Fruit fly (Drosophila melanogaster) whole organism, embryonic: ENCODE data around the gene Rh5.

Experiments used
- Abd-B ChIP-seq: fragments of 200-800 bp; sonication (Bioruptor generic); optimal IDR thresholded peaks from 2 replicates; lab custom pipeline; 2018; ENCODE audit warnings: missing biosample characterization, mild to moderate bottlenecking, missing genetic modification characterization, moderate library complexity
- Awh ChIP-seq: fragments of 200-800 bp; sonication (Bioruptor generic); IDR thresholded peaks from 2 replicates; pipeline ENCODE4, ENCODE4 v1.3.6; 2022; ENCODE audit warnings: missing biosample characterization, missing genetic modification characterization
- CG10565 ChIP-seq: fragments of 200-800 bp; sonication (Bioruptor generic); optimal IDR thresholded peaks from 3 replicates; lab custom pipeline; 2016; ENCODE audit warnings: missing biosample characterization, mild to moderate bottlenecking, missing genetic modification characterization
- CG11696 ChIP-seq: fragments of 200-800 bp; sonication (Bioruptor generic); IDR thresholded peaks from 2 replicates; pipeline ENCODE4 v1.3.6; 2022; ENCODE audit warnings: missing biosample characterization, missing genetic modification characterization
- CG14860 ChIP-seq: fragments of 200-800 bp; sonication (Bioruptor generic); IDR thresholded peaks from 3 replicates; pipeline ENCODE4 v1.3.6; 2022; ENCODE audit warnings: missing biosample characterization, missing genetic modification characterization; ENCODE audit not compliant: partially characterized antibody
- CG18764 ChIP-seq: fragments of 200-800 bp; sonication (Bioruptor generic); optimal IDR thresholded peaks from 3 replicates; lab custom pipeline; 2016; ENCODE audit warnings: missing biosample characterization, missing genetic modification characterization
- CG2129 ChIP-seq: fragments of 200-800 bp; sonication (Bioruptor generic); IDR thresholded peaks from 2 replicates; pipeline ENCODE4 v1.3.6; 2022; ENCODE audit warnings: missing biosample characterization, missing genetic modification characterization; ENCODE audit not compliant: partially characterized antibody
- CG30403 ChIP-seq: fragments of 200-800 bp; sonication (Bioruptor generic); optimal IDR thresholded peaks from 3 replicates; lab custom pipeline; 2016; ENCODE audit warnings: missing biosample characterization, missing genetic modification characterization
- CG3995 ChIP-seq: fragments of 200-800 bp; sonication (Bioruptor generic); optimal IDR thresholded peaks from 3 replicates; lab custom pipeline; 2016; ENCODE audit warnings: missing biosample characterization, missing genetic modification characterization
- CG4282 ChIP-seq: fragments of 200-800 bp; sonication (Bioruptor generic); optimal IDR thresholded peaks from 2 replicates; lab custom pipeline; 2016; ENCODE audit warnings: missing biosample characterization, missing genetic modification characterization
- CG6689 ChIP-seq: fragments of 200-800 bp; sonication (Bioruptor generic); IDR thresholded peaks from 2 replicates; pipeline ENCODE4 v1.3.6; 2022; ENCODE audit warnings: missing biosample characterization, missing genetic modification characterization
- CG7372 ChIP-seq: fragments of 200-800 bp; sonication (Bioruptor generic); IDR thresholded peaks from 2 replicates; pipeline ENCODE4 v1.3.6; 2022; ENCODE audit warnings: missing biosample characterization, missing genetic modification characterization
- CG7556 ChIP-seq: fragments of 200-800 bp; sonication (Bioruptor generic); optimal IDR thresholded peaks from 2 replicates; lab custom pipeline; 2017; ENCODE audit warnings: missing biosample characterization, mild to moderate bottlenecking, missing genetic modification characterization
- CG7963 ChIP-seq: fragments of 200-800 bp; sonication (Bioruptor generic); IDR thresholded peaks from 3 replicates; pipeline ENCODE4 v1.3.6; 2022; ENCODE audit warnings: missing biosample characterization, missing genetic modification characterization; ENCODE audit not compliant: partially characterized antibody
- CG7987 ChIP-seq: fragments of 200-800 bp; sonication (Bioruptor generic); optimal IDR thresholded peaks from 2 replicates; lab custom pipeline; 2018; ENCODE audit warnings: missing biosample characterization, mild to moderate bottlenecking, missing genetic modification characterization, moderate library complexity
- CG8089 ChIP-seq: fragments of 200-800 bp; sonication (Bioruptor generic); optimal IDR thresholded peaks from 3 replicates; lab custom pipeline; 2016; ENCODE audit warnings: missing biosample characterization, missing genetic modification characterization
- Ets97D ChIP-seq: fragments of 200-800 bp; sonication (Bioruptor generic); optimal IDR thresholded peaks from 3 replicates; lab custom pipeline; 2016; ENCODE audit warnings: missing biosample characterization, missing genetic modification characterization
- Gug ChIP-seq: fragments of 200-800 bp; sonication (Bioruptor generic); IDR thresholded peaks from 4 replicates; pipeline ENCODE4 v1.3.6; 2022; ENCODE audit warnings: missing biosample characterization, missing genetic modification characterization
- HLH54F ChIP-seq: fragments of 200-800 bp; sonication (Bioruptor generic); optimal IDR thresholded peaks from 3 replicates; lab custom pipeline; 2016; ENCODE audit warnings: missing biosample characterization, missing genetic modification characterization
- Hey ChIP-seq: fragments of 200-800 bp; sonication (Bioruptor generic); optimal IDR thresholded peaks from 3 replicates; lab custom pipeline; 2018; ENCODE audit warnings: missing biosample characterization, mild to moderate bottlenecking, missing genetic modification characterization
- Hmr ChIP-seq: fragments of 200-800 bp; sonication (Bioruptor generic); optimal IDR thresholded peaks from 3 replicates; lab custom pipeline; 2017; ENCODE audit warnings: mild to moderate bottlenecking, missing biosample characterization, missing genetic modification reagents, missing genetic modification characterization
- Lpt ChIP-seq: fragments of >200 bp; optimal IDR thresholded peaks from 2 replicates; lab custom pipeline; 2018; ENCODE audit warnings: missing biosample characterization, missing genetic modification characterization
- Mes4 ChIP-seq: fragments of 200-800 bp; sonication (Bioruptor generic); optimal IDR thresholded peaks from 2 replicates; lab custom pipeline; 2016; ENCODE audit warnings: missing biosample characterization, missing genetic modification characterization
- Nf-YB ChIP-seq: fragments of 200-800 bp; sonication (Bioruptor generic); optimal IDR thresholded peaks from 3 replicates; lab custom pipeline; 2019; ENCODE audit warnings: missing biosample characterization, mild to moderate bottlenecking, missing genetic modification characterization, moderate library complexity
- Oli ChIP-seq: fragments of 200-800 bp; sonication (Bioruptor generic); optimal IDR thresholded peaks from 2 replicates; lab custom pipeline; 2018; ENCODE audit warnings: missing biosample characterization, mild to moderate bottlenecking, missing genetic modification characterization, moderate library complexity
- ab ChIP-seq: fragments of 200-800 bp; sonication (Bioruptor generic); optimal IDR thresholded peaks from 2 replicates; lab custom pipeline; 2016; ENCODE audit warnings: missing biosample characterization, missing genetic modification characterization
- al ChIP-seq: fragments of 200-800 bp; sonication (Bioruptor generic); IDR thresholded peaks from 2 replicates; pipeline ENCODE4 v1.3.6; 2022; ENCODE audit warnings: missing biosample characterization, missing genetic modification characterization
- ara ChIP-seq: fragments of 200-800 bp; sonication (Bioruptor generic); IDR thresholded peaks from 2 replicates; pipeline ENCODE4 v1.3.6; 2022; ENCODE audit warnings: missing biosample characterization, missing genetic modification characterization
- br ChIP-seq: fragments of >200 bp; optimal IDR thresholded peaks from 2 replicates; lab custom pipeline; 2017
- crc ChIP-seq: fragments of 200-800 bp; sonication (Bioruptor generic); optimal IDR thresholded peaks from 2 replicates; lab custom pipeline; 2016; ENCODE audit warnings: missing biosample characterization, missing genetic modification characterization
- disco-r ChIP-seq: fragments of 200-800 bp; sonication (Bioruptor generic); optimal IDR thresholded peaks from 2 replicates; lab custom pipeline; 2016; ENCODE audit warnings: missing biosample characterization, missing genetic modification characterization
- emc ChIP-seq: fragments of 200-800 bp; sonication (Bioruptor generic); optimal IDR thresholded peaks from 2 replicates; lab custom pipeline; 2016; ENCODE audit warnings: missing biosample characterization, missing genetic modification characterization
- en ChIP-seq: fragments of 200-800 bp; sonication (Bioruptor generic); optimal IDR thresholded peaks from 2 replicates; lab custom pipeline; 2016; ENCODE audit warnings: missing biosample characterization, missing genetic modification characterization
- eyg ChIP-seq: fragments of 200-800 bp; sonication (Bioruptor generic); optimal IDR thresholded peaks from 3 replicates; lab custom pipeline; 2016; ENCODE audit warnings: missing biosample characterization, missing genetic modification characterization
- gfzf ChIP-seq: fragments of 200-800 bp; sonication (Bioruptor generic); optimal IDR thresholded peaks from 2 replicates; lab custom pipeline; 2016; ENCODE audit warnings: missing biosample characterization, mild to moderate bottlenecking, missing genetic modification characterization, moderate library complexity
- gsb ChIP-seq: fragments of 200-800 bp; sonication (Bioruptor generic); IDR thresholded peaks from 2 replicates; pipeline ENCODE4 v1.3.6; 2022; ENCODE audit warnings: missing biosample characterization, missing genetic modification characterization
- ham ChIP-seq: fragments of 200-800 bp; sonication (Bioruptor generic); IDR thresholded peaks from 2 replicates; pipeline ENCODE4 v1.3.6; 2022; ENCODE audit warnings: missing biosample characterization, missing genetic modification characterization
- ind ChIP-seq: fragments of 200-800 bp; sonication (Bioruptor generic); optimal IDR thresholded peaks from 3 replicates; lab custom pipeline; 2016; ENCODE audit warnings: missing biosample characterization, missing genetic modification characterization
- kay ChIP-seq: fragments of 200-800 bp; sonication (Bioruptor generic); optimal IDR thresholded peaks from 2 replicates; lab custom pipeline; 2016; ENCODE audit warnings: missing biosample characterization, missing genetic modification characterization
- luna ChIP-seq: fragments of 200-800 bp; sonication (Bioruptor generic); optimal IDR thresholded peaks from 2 replicates; lab custom pipeline; 2016; ENCODE audit warnings: missing biosample characterization, missing genetic modification characterization
- nerfin-1 ChIP-seq: fragments of 200-800 bp; sonication (Bioruptor generic); optimal IDR thresholded peaks from 3 replicates; lab custom pipeline; 2019; ENCODE audit warnings: missing biosample characterization, mild to moderate bottlenecking, missing genetic modification characterization, moderate library complexity
- nerfin-2 ChIP-seq: fragments of 200-800 bp; sonication (Bioruptor generic); IDR thresholded peaks from 2 replicates; pipeline ENCODE4 v1.3.6; 2022; ENCODE audit warnings: missing biosample characterization, missing genetic modification characterization; ENCODE audit not compliant: partially characterized antibody
- nom ChIP-seq: fragments of 200-800 bp; sonication (Bioruptor generic); optimal IDR thresholded peaks from 2 replicates; lab custom pipeline; 2017; ENCODE audit warnings: missing biosample characterization, missing genetic modification characterization, mild to moderate bottlenecking, moderate library complexity, missing genetic modification reagents
- onecut ChIP-seq: fragments of 200-800 bp; sonication (Bioruptor generic); IDR thresholded peaks from 2 replicates; pipeline ENCODE4 v1.3.6; 2022; ENCODE audit warnings: missing biosample characterization, missing genetic modification characterization
- peb ChIP-seq: fragments of 200-800 bp; sonication (Bioruptor generic); IDR thresholded peaks from 2 replicates; pipeline ENCODE4 v1.3.6; 2022; ENCODE audit warnings: missing biosample characterization, missing genetic modification characterization
- phol ChIP-seq: fragments of 200-800 bp; sonication (Bioruptor generic); optimal IDR thresholded peaks from 3 replicates; lab custom pipeline; 2018; ENCODE audit warnings: missing biosample characterization, mild to moderate bottlenecking, missing genetic modification characterization, moderate library complexity
- prd ChIP-seq, 3 experiments: fragments of >200 bp in 2 of 3; fragments of 200-800 bp in 1 of 3; sonication (Bioruptor generic) in 1 of 3; optimal IDR thresholded peaks in 2 of 3; IDR thresholded peaks in 1 of 3; 2 replicates in 2 of 3; 3 replicates in 1 of 3; pipeline versions ENCODE4 v1.3.6 to Lab custom; 2017 to 2022; ENCODE audit warnings: missing biosample characterization in 1 of 3, missing genetic modification characterization in 1 of 3
- scrt ChIP-seq: fragments of 200-800 bp; sonication (Bioruptor generic); optimal IDR thresholded peaks from 2 replicates; lab custom pipeline; 2018; ENCODE audit warnings: missing biosample characterization, mild to moderate bottlenecking, missing genetic modification characterization, moderate library complexity
- unc-4 ChIP-seq: fragments of 200-800 bp; sonication (Bioruptor generic); IDR thresholded peaks from 2 replicates; pipeline ENCODE4 v1.3.6; 2022; ENCODE audit warnings: missing biosample characterization, missing genetic modification characterization; ENCODE audit not compliant: partially characterized antibody
- zen ChIP-seq: fragments of 200-800 bp; sonication (Bioruptor generic); optimal IDR thresholded peaks from 3 replicates; lab custom pipeline; 2018; ENCODE audit warnings: missing biosample characterization, mild to moderate bottlenecking, missing genetic modification characterization, moderate library complexity

The Rh5 gene

dm6 chr2L:12002922-12003791 is 4.8 kb upstream of the Rh5 start (continued):
- no peak for TF ChIP-seq CG3995 (GFP tag; lab: Kevin White, UChicago)
- TF ChIP-seq Oli (tag; lab: Kevin White, UChicago), result peak; percentile 38
- no peak for TF ChIP-seq Ets97D (GFP tag; lab: Kevin White, UChicago)
- TF ChIP-seq br (lab: Kevin White, UChicago), result no peak
- TF ChIP-seq nerfin-1 (tag; lab: Kevin White, UChicago), result peak; percentile 83
- no peak for TF ChIP-seq CG10565 (GFP tag; lab: Kevin White, UChicago)
- peak; percentile 3 for TF ChIP-seq CG7556 (GFP tag; lab: Kevin White, UChicago)
- TF ChIP-seq Hey (tag; lab: Kevin White, UChicago), result peak; percentile 99
- TF ChIP-seq CG14860 (GFP tag; lab: Robert Waterston, UW), result no peak
- TF ChIP-seq zen, result no peak
- TF ChIP-seq Nf-YB, result no peak
- TF ChIP-seq CG7987 (GFP tag; lab: Kevin White, UChicago), result peak; percentile 54
- TF ChIP-seq CG6689 (GFP tag; lab: Robert Waterston, UW), result no peak
- no peak for TF ChIP-seq Lpt (GFP tag; lab: Kevin White, UChicago)
- TF ChIP-seq CG4282 (GFP tag; lab: Kevin White, UChicago), result no peak
- no peak for TF ChIP-seq Abd-B (GFP tag; lab: Kevin White, UChicago)
- TF ChIP-seq HLH54F, result peak; percentile 29
- TF ChIP-seq CG2129 (GFP tag; lab: Robert Waterston, UW), result no peak
- TF ChIP-seq CG7963 (GFP tag; lab: Robert Waterston, UW), result no peak
- TF ChIP-seq al, result no peak
- no peak for TF ChIP-seq eyg
- TF ChIP-seq ara, result no peak
- TF ChIP-seq ab, result no peak
- TF ChIP-seq Mes4 (GFP tag; lab: Kevin White, UChicago), result no peak
- no peak for TF ChIP-seq emc (GFP tag; lab: Kevin White, UChicago)
- TF ChIP-seq peb (GFP tag; lab: Robert Waterston, UW), result no peak
- TF ChIP-seq prd (optimal IDR thresholded peaks at IDR 0.05; lab: Kevin White, UChicago), result no peak
- TF ChIP-seq prd (GFP tag; IDR thresholded peaks at IDR 0.05; lab: Robert Waterston, UW), result no peak
- TF ChIP-seq Hmr (GFP tag; lab: Kevin White, UChicago), result peak; percentile 48
- TF ChIP-seq CG30403 (GFP tag; lab: Kevin White, UChicago), result peak; percentile 55
- no peak for TF ChIP-seq nerfin-2 (GFP tag; lab: Robert Waterston, UW)
- TF ChIP-seq en (GFP tag; lab: Kevin White, UChicago), result no peak
- no peak for TF ChIP-seq scrt (GFP tag; lab: Kevin White, UChicago)
- TF ChIP-seq gfzf (GFP tag; lab: Kevin White, UChicago), result no peak
- TF ChIP-seq onecut (GFP tag; lab: Robert Waterston, UW), result peak; percentile 15; the same call in 1 of the 2 replicates
- TF ChIP-seq ham (GFP tag; lab: Robert Waterston, UW), result no peak
- TF ChIP-seq CG11696 (GFP tag; lab: Robert Waterston, UW), result no peak
- TF ChIP-seq CG7372, result no peak
- TF ChIP-seq phol (tag; lab: Kevin White, UChicago), result peak; percentile 19
- no peak for TF ChIP-seq Awh (GFP tag; lab: Robert Waterston, UW)
- no peak for TF ChIP-seq Gug (GFP tag; lab: Robert Waterston, UW)
- TF ChIP-seq nom (GFP tag; lab: Kevin White, UChicago), result peak; percentile 60
- TF ChIP-seq crc, result no peak
- no peak for TF ChIP-seq gsb
- no peak for TF ChIP-seq disco-r
- TF ChIP-seq luna, result no peak
- peak; percentile 41 for TF ChIP-seq CG18764
- TF ChIP-seq ind (GFP tag; lab: Kevin White, UChicago), result peak; percentile 36
- no peak for TF ChIP-seq unc-4 (GFP tag; lab: Robert Waterston, UW)
- TF ChIP-seq kay (GFP tag; lab: Kevin White, UChicago), result no peak
- TF ChIP-seq CG8089 (GFP tag; lab: Kevin White, UChicago), result peak; percentile 8
